Fruit fly (Drosophila melanogaster) whole organism, embryonic: ENCODE results near the gene Mbs.

Experiments used
- Ada2b ChIP-seq: fragments of 200-800 bp; sonication (Bioruptor generic); IDR thresholded peaks from 2 replicates; pipeline ENCODE4 v1.3.6; 2022; ENCODE audit warnings: missing biosample characterization, missing genetic modification characterization
- Atf6 ChIP-seq: fragments of 200-800 bp; sonication (Bioruptor generic); IDR thresholded peaks from 2 replicates; pipeline ENCODE4 v1.3.6; 2022; ENCODE audit warnings: missing biosample characterization, missing genetic modification characterization
- C15 ChIP-seq: fragments of 200-800 bp; sonication (Bioruptor generic); IDR thresholded peaks from 3 replicates; pipeline ENCODE4 v1.3.6; 2022; ENCODE audit warnings: missing biosample characterization, missing genetic modification characterization
- CG10209 ChIP-seq: fragments of 200-800 bp; sonication (Bioruptor generic); optimal IDR thresholded peaks from 3 replicates; lab custom pipeline; 2017; ENCODE audit warnings: missing biosample characterization, mild to moderate bottlenecking, missing genetic modification characterization, missing genetic modification reagents
- CG10321 ChIP-seq: fragments of 200-800 bp; sonication (Bioruptor generic); IDR thresholded peaks from 2 replicates; pipeline ENCODE4 v1.3.6; 2022; ENCODE audit warnings: missing biosample characterization, missing genetic modification characterization
- CG10462 ChIP-seq: fragments of 200-800 bp; sonication (Bioruptor generic); optimal IDR thresholded peaks from 2 replicates; lab custom pipeline; 2016; ENCODE audit warnings: missing biosample characterization, missing genetic modification characterization
- CG10654 ChIP-seq: fragments of 200-800 bp; sonication (Bioruptor generic); optimal IDR thresholded peaks from 2 replicates; lab custom pipeline; 2016; ENCODE audit warnings: missing biosample characterization, missing genetic modification characterization
- CG12659 ChIP-seq: fragments of 200-800 bp; sonication (Bioruptor generic); optimal IDR thresholded peaks from 3 replicates; lab custom pipeline; 2017; ENCODE audit warnings: mild to moderate bottlenecking, missing biosample characterization, missing genetic modification reagents, missing genetic modification characterization
- CG12942 ChIP-seq: fragments of 200-800 bp; sonication (Bioruptor generic); optimal IDR thresholded peaks from 3 replicates; lab custom pipeline; 2016; ENCODE audit warnings: missing biosample characterization, missing genetic modification characterization
- CG13775 ChIP-seq: fragments of 200-800 bp; sonication (Bioruptor generic); optimal IDR thresholded peaks from 3 replicates; lab custom pipeline; 2017; ENCODE audit warnings: missing biosample characterization, mild to moderate bottlenecking, missing genetic modification characterization
- CG1529 ChIP-seq: fragments of 200-800 bp; sonication (Bioruptor generic); optimal IDR thresholded peaks from 3 replicates; lab custom pipeline; 2018; ENCODE audit warnings: missing biosample characterization, missing genetic modification characterization
- CG16779 ChIP-seq: fragments of 200-800 bp; sonication (Bioruptor generic); IDR thresholded peaks from 2 replicates; pipeline ENCODE4 v1.3.6; 2022; ENCODE audit warnings: missing biosample characterization, missing genetic modification characterization
- CG17328 ChIP-seq: fragments of 200-800 bp; sonication (Bioruptor generic); IDR thresholded peaks from 2 replicates; pipeline ENCODE4 v1.3.6; 2022; ENCODE audit warnings: missing biosample characterization, missing genetic modification characterization
- CG17568 ChIP-seq: fragments of 200-800 bp; sonication (Bioruptor generic); optimal IDR thresholded peaks from 2 replicates; lab custom pipeline; 2018; ENCODE audit warnings: missing biosample characterization, mild to moderate bottlenecking, missing genetic modification characterization, moderate library complexity
- CG1832 ChIP-seq: fragments of 200-800 bp; sonication (Bioruptor generic); optimal IDR thresholded peaks from 2 replicates; lab custom pipeline; 2017; ENCODE audit warnings: missing biosample characterization, mild to moderate bottlenecking, missing genetic modification characterization, inconsistent platforms
- CG30403 ChIP-seq: fragments of 200-800 bp; sonication (Bioruptor generic); optimal IDR thresholded peaks from 3 replicates; lab custom pipeline; 2016; ENCODE audit warnings: missing biosample characterization, missing genetic modification characterization
- CG33557 ChIP-seq: fragments of 200-800 bp; sonication (Bioruptor generic); optimal IDR thresholded peaks from 2 replicates; lab custom pipeline; 2019; ENCODE audit warnings: missing biosample characterization, mild to moderate bottlenecking, missing genetic modification characterization, moderate library complexity
- CG34224 ChIP-seq: fragments of 200-800 bp; sonication (Bioruptor generic); IDR thresholded peaks from 3 replicates; pipeline ENCODE4 v1.3.6; 2022; ENCODE audit warnings: missing biosample characterization, missing genetic modification characterization; ENCODE audit not compliant: partially characterized antibody
- CG4424 ChIP-seq: fragments of 200-800 bp; sonication (Bioruptor generic); optimal IDR thresholded peaks from 3 replicates; lab custom pipeline; 2016; ENCODE audit warnings: missing biosample characterization, missing genetic modification characterization
- CG5180 ChIP-seq: fragments of 200-800 bp; sonication (Bioruptor generic); optimal IDR thresholded peaks from 3 replicates; lab custom pipeline; 2017; ENCODE audit warnings: missing biosample characterization, missing genetic modification characterization, mild to moderate bottlenecking, moderate library complexity, missing genetic modification reagents
- CG5245 ChIP-seq: fragments of 200-800 bp; sonication (Bioruptor generic); optimal IDR thresholded peaks from 3 replicates; lab custom pipeline; 2016; ENCODE audit warnings: missing biosample characterization, missing genetic modification characterization
- CG7786 ChIP-seq: fragments of 200-800 bp; sonication (Bioruptor generic); optimal IDR thresholded peaks from 2 replicates; lab custom pipeline; 2016; ENCODE audit warnings: missing biosample characterization, missing genetic modification characterization
- CG7963 ChIP-seq: fragments of 200-800 bp; sonication (Bioruptor generic); IDR thresholded peaks from 3 replicates; pipeline ENCODE4 v1.3.6; 2022; ENCODE audit warnings: missing biosample characterization, missing genetic modification characterization; ENCODE audit not compliant: partially characterized antibody
- Chrac-16 ChIP-seq: fragments of 200-800 bp; sonication (Bioruptor generic); optimal IDR thresholded peaks from 3 replicates; lab custom pipeline; 2016; ENCODE audit warnings: missing biosample characterization, missing genetic modification characterization
- CrebB ChIP-seq: fragments of 200-800 bp; sonication (Bioruptor generic); optimal IDR thresholded peaks from 3 replicates; lab custom pipeline; 2018; ENCODE audit warnings: missing biosample characterization, mild to moderate bottlenecking, missing genetic modification characterization
- HHEX ChIP-seq: fragments of 200-800 bp; sonication (Bioruptor generic); optimal IDR thresholded peaks from 3 replicates; lab custom pipeline; 2017; ENCODE audit warnings: missing biosample characterization, mild to moderate bottlenecking, missing genetic modification characterization, missing genetic modification reagents
- MBD-R2 ChIP-seq: fragments of 200-800 bp; sonication (Bioruptor generic); IDR thresholded peaks from 2 replicates; pipeline ENCODE4 v1.3.6; 2022; ENCODE audit warnings: missing biosample characterization, missing genetic modification characterization
- Max ChIP-seq: fragments of 200-800 bp; sonication (Bioruptor generic); optimal IDR thresholded peaks from 2 replicates; lab custom pipeline; 2016; ENCODE audit warnings: missing biosample characterization, mild to moderate bottlenecking, missing genetic modification characterization
- Nf-YB ChIP-seq: fragments of 200-800 bp; sonication (Bioruptor generic); optimal IDR thresholded peaks from 3 replicates; lab custom pipeline; 2019; ENCODE audit warnings: missing biosample characterization, mild to moderate bottlenecking, missing genetic modification characterization, moderate library complexity
- Oli ChIP-seq: fragments of 200-800 bp; sonication (Bioruptor generic); optimal IDR thresholded peaks from 2 replicates; lab custom pipeline; 2018; ENCODE audit warnings: missing biosample characterization, mild to moderate bottlenecking, missing genetic modification characterization, moderate library complexity
- Opbp ChIP-seq: fragments of 200-800 bp; sonication (Bioruptor generic); IDR thresholded peaks from 3 replicates; pipeline ENCODE4 v1.3.6; 2022; ENCODE audit warnings: missing biosample characterization, missing genetic modification characterization; ENCODE audit not compliant: partially characterized antibody
- Scr ChIP-seq: fragments of 200-800 bp; sonication (Bioruptor generic); IDR thresholded peaks from 2 replicates; pipeline ENCODE4 v1.3.6; 2022; ENCODE audit warnings: missing biosample characterization, missing genetic modification characterization; ENCODE audit not compliant: partially characterized antibody
- amos ChIP-seq: fragments of 200-800 bp; sonication (Bioruptor generic); IDR thresholded peaks from 2 replicates; pipeline ENCODE4 v1.3.6; 2022; ENCODE audit warnings: missing biosample characterization, missing genetic modification characterization; ENCODE audit not compliant: partially characterized antibody
- bsh ChIP-seq, 2 experiments: fragments of 200-800 bp; sonication (Bioruptor generic); optimal IDR thresholded peaks; 2 replicates each; lab custom pipeline; 2017 to 2018; ENCODE audit warnings: mild to moderate bottlenecking in 2 of 2, missing biosample characterization in 2 of 2, missing genetic modification characterization in 2 of 2, moderate library complexity in 1 of 2
- cg ChIP-seq: fragments of 200-800 bp; sonication (Bioruptor generic); optimal IDR thresholded peaks from 3 replicates; lab custom pipeline; 2019; ENCODE audit warnings: missing biosample characterization, mild to moderate bottlenecking, missing genetic modification characterization, moderate library complexity
- dan ChIP-seq: fragments of 200-800 bp; sonication (Bioruptor generic); IDR thresholded peaks from 2 replicates; pipeline ENCODE4 v1.3.6; 2022; ENCODE audit warnings: missing biosample characterization, missing genetic modification characterization
- dimm ChIP-seq: fragments of 200-800 bp; sonication (Bioruptor generic); IDR thresholded peaks from 2 replicates; pipeline ENCODE4 v1.3.6; 2022; ENCODE audit warnings: missing biosample characterization, missing genetic modification characterization
- emc ChIP-seq: fragments of 200-800 bp; sonication (Bioruptor generic); optimal IDR thresholded peaks from 2 replicates; lab custom pipeline; 2016; ENCODE audit warnings: missing biosample characterization, missing genetic modification characterization
- fd64A ChIP-seq: fragments of 200-800 bp; sonication (Bioruptor generic); optimal IDR thresholded peaks from 3 replicates; lab custom pipeline; 2018; ENCODE audit warnings: missing biosample characterization, mild to moderate bottlenecking, missing genetic modification characterization
- gce ChIP-seq: fragments of 200-800 bp; sonication (Bioruptor generic); IDR thresholded peaks from 3 replicates; pipeline ENCODE4 v1.3.6; 2022; ENCODE audit warnings: missing biosample characterization, missing genetic modification characterization
- gsb ChIP-seq: fragments of 200-800 bp; sonication (Bioruptor generic); IDR thresholded peaks from 2 replicates; pipeline ENCODE4 v1.3.6; 2022; ENCODE audit warnings: missing biosample characterization, missing genetic modification characterization
- hbn ChIP-seq: fragments of 200-800 bp; sonication (Bioruptor generic); IDR thresholded peaks from 2 replicates; pipeline ENCODE4 v1.3.6; 2022; ENCODE audit warnings: missing biosample characterization, missing genetic modification characterization; ENCODE audit not compliant: partially characterized antibody
- knrl ChIP-seq: fragments of 200-800 bp; sonication (Bioruptor generic); IDR thresholded peaks from 3 replicates; pipeline ENCODE4 v1.3.6; 2022; ENCODE audit warnings: missing biosample characterization, missing genetic modification characterization; ENCODE audit not compliant: partially characterized antibody
- nmo ChIP-seq: fragments of 200-800 bp; sonication (Bioruptor generic); optimal IDR thresholded peaks from 2 replicates; lab custom pipeline; 2018; ENCODE audit warnings: missing biosample characterization, mild to moderate bottlenecking, missing genetic modification characterization, moderate library complexity
- tio ChIP-seq: fragments of 200-800 bp; sonication (Bioruptor generic); optimal IDR thresholded peaks from 2 replicates; lab custom pipeline; 2017; ENCODE audit warnings: missing biosample characterization, missing genetic modification characterization, inconsistent platforms
- tll ChIP-seq, 2 experiments: fragments of 200-800 bp in 1 of 2; fragments of >200 bp in 1 of 2; sonication (Bioruptor generic) in 1 of 2; optimal IDR thresholded peaks; 2 replicates each; lab custom pipeline; 2017 to 2019; ENCODE audit warnings: missing biosample characterization in 2 of 2, missing genetic modification characterization in 2 of 2, mild to moderate bottlenecking in 1 of 2, moderate library complexity in 1 of 2
- zen ChIP-seq: fragments of 200-800 bp; sonication (Bioruptor generic); optimal IDR thresholded peaks from 3 replicates; lab custom pipeline; 2018; ENCODE audit warnings: missing biosample characterization, mild to moderate bottlenecking, missing genetic modification characterization, moderate library complexity
- zf30C ChIP-seq: fragments of 200-800 bp; sonication (Bioruptor generic); optimal IDR thresholded peaks from 3 replicates; lab custom pipeline; 2018; ENCODE audit warnings: missing biosample characterization, mild to moderate bottlenecking, missing genetic modification characterization

The Mbs gene

DNA sequence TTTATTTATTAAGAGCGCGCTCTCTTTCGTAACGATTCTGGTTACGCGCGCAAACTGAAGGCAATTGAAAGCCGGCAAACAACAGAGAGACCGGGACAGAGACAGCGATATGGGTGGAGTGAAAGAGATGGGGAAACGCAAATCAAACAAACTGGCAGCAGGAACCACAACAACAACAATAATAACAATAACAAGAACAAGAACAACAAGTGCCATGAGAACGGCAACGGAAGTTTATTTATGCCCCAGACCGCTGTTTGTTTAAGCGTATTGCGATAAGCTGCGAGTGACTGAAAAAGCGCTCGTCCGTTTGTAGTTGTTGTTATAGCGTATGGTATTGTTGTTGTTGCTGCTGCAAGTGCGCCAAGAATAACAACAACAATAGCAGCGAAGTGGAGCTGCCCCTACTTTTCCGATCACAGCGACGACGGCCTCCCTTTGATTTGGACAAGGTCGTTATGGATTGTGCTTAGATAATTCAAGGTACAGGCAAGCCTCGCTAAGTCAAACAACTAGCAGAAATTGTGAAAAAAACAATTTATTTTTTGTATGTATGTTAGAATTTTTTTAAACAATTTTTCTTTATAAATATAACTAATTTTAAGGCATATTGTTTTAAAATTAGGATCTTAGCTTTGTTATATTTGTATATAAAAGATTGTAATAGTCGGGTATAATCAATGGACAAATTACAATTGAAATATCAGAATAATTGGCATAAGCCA is 25.5 kb upstream of the Mbs start (continued):
- no peak for TF ChIP-seq dan
- TF ChIP-seq C15, result peak; percentile 11; the same call in 1 of the 3 replicates
- 0 out of 3 replicates have a peak, but pooled peaks have one; percentile 30 for TF ChIP-seq Opbp (GFP tag; lab: Robert Waterston, UW)
- TF ChIP-seq CG33557 (GFP tag; lab: Kevin White, UChicago), result peak; percentile 85
- TF ChIP-seq CG30403 (GFP tag; lab: Kevin White, UChicago), result peak; percentile 20
- peak; percentile 15 for TF ChIP-seq cg
- peak; percentile 84 for TF ChIP-seq gce
- TF ChIP-seq CG7786 (GFP tag; lab: Kevin White, UChicago), result peak; percentile 24
- peak; percentile 50 for TF ChIP-seq CG12942 (GFP tag; lab: Kevin White, UChicago)
- no peak for TF ChIP-seq CG7963 (GFP tag; lab: Robert Waterston, UW)
- TF ChIP-seq CG10209 (GFP tag; lab: Kevin White, UChicago), result peak; percentile 70
- peak; percentile 25; the same call in 1 of the 2 replicates for TF ChIP-seq Ada2b
- peak; percentile 77 for TF ChIP-seq CG17568 (GFP tag; lab: Kevin White, UChicago)
- no peak for TF ChIP-seq zf30C (GFP tag; lab: Kevin White, UChicago)
- TF ChIP-seq knrl (GFP tag; lab: Robert Waterston, UW), result no peak
- TF ChIP-seq MBD-R2, result no peak
- TF ChIP-seq Scr (GFP tag; lab: Robert Waterston, UW), result no peak
- TF ChIP-seq nmo (GFP tag; lab: Kevin White, UChicago), result no peak
- TF ChIP-seq CG5245 (GFP tag; lab: Kevin White, UChicago), result no peak
- TF ChIP-seq CG5180, result peak; percentile 53
- TF ChIP-seq fd64A (GFP tag; lab: Kevin White, UChicago), result peak; percentile 91
- TF ChIP-seq Oli (tag; lab: Kevin White, UChicago), result no peak
- peak; percentile 42 for TF ChIP-seq CG4424 (GFP tag; lab: Kevin White, UChicago)
- no peak for TF ChIP-seq emc (GFP tag; lab: Kevin White, UChicago)
- TF ChIP-seq hbn (GFP tag; lab: Robert Waterston, UW), result no peak
- TF ChIP-seq CrebB (tag; lab: Kevin White, UChicago), result peak; percentile 70
- no peak for TF ChIP-seq Max (GFP tag; lab: Kevin White, UChicago)
- TF ChIP-seq tll (GFP tag; optimal IDR thresholded peaks at IDR 0.05; lab: Kevin White, UChicago), result no peak
- TF ChIP-seq CG1832, result peak; percentile 54
- peak; percentile 65 for TF ChIP-seq CG10321 (GFP tag; lab: Robert Waterston, UW)
- peak; percentile 78 for TF ChIP-seq Atf6 (GFP tag; lab: Robert Waterston, UW)
- TF ChIP-seq CG16779 (GFP tag; lab: Robert Waterston, UW), result 0 out of 2 replicates have a peak, but pooled peaks have one; percentile 22
- peak; percentile 34 for TF ChIP-seq CG13775 (GFP tag; lab: Kevin White, UChicago)
- no peak for TF ChIP-seq amos (GFP tag; lab: Robert Waterston, UW)
- TF ChIP-seq Nf-YB, result peak; percentile 43
- peak; percentile 34 for TF ChIP-seq CG10654 (GFP tag; lab: Kevin White, UChicago)
- no peak for TF ChIP-seq Chrac-16
- no peak for TF ChIP-seq tio (GFP tag; lab: Kevin White, UChicago)
- TF ChIP-seq CG12659 (GFP tag; lab: Kevin White, UChicago), result peak; percentile 30
- peak; percentile 79 for TF ChIP-seq CG1529 (GFP tag; lab: Kevin White, UChicago)
- TF ChIP-seq dimm, result no peak
- TF ChIP-seq CG17328 (GFP tag; lab: Robert Waterston, UW), result peak; percentile 57
- peak in 1 of 2 experiments; percentile 77 for TF ChIP-seq bsh (GFP tag; optimal IDR thresholded peaks at IDR 0.05; lab: Kevin White, UChicago)
- TF ChIP-seq gsb (GFP tag; lab: Robert Waterston, UW), result 0 out of 2 replicates have a peak, but pooled peaks have one; percentile 29
- peak; percentile 75 for TF ChIP-seq HHEX (GFP tag; lab: Kevin White, UChicago)
- TF ChIP-seq zen (tag; lab: Kevin White, UChicago), result peak; percentile 8
- no peak for TF ChIP-seq CG10462 (GFP tag; lab: Kevin White, UChicago)
- no peak for TF ChIP-seq CG34224 (GFP tag; lab: Robert Waterston, UW)
